Worm (Caenorhabditis elegans) whole organism, L4 larva: ENCODE data around the gene txt-13.
A peak's percentile ranks its signal among the peaks of the same experiment; 100 is the strongest.

Experiments
- F44E2.7 ChIP-seq: fragments of 200-800 bp; sonication (Bioruptor generic); IDR thresholded peaks from 2 replicates; pipeline ENCODE4 v2.1.2; 2022; ENCODE audit warnings: missing genetic modification characterization, missing compliant biosample characterization
- F49E8.2 ChIP-seq: sonication (generic microtip); optimal IDR thresholded peaks from 2 replicates; lab custom pipeline; 2016; ENCODE audit warnings: missing compliant biosample characterization, mild to moderate bottlenecking, missing genetic modification characterization, borderline replicate concordance
- R02D3.7 ChIP-seq: fragments of 150-350 bp; sonication (generic microtip); optimal IDR thresholded peaks from 3 replicates; lab custom pipeline; 2014; ENCODE audit warnings: missing biosample characterization, missing genetic modification characterization
- T20F7.1 ChIP-seq: fragments of 200-800 bp; sonication (Bioruptor generic); optimal IDR thresholded peaks from 2 replicates; lab custom pipeline; 2018; ENCODE audit warnings: mild to moderate bottlenecking, missing genetic modification characterization, missing compliant biosample characterization
- Y105C5A.15 ChIP-seq: fragments of 200-800 bp; sonication (Bioruptor generic); IDR thresholded peaks from 2 replicates; pipeline ENCODE4 v1.3.6; 2022; ENCODE audit warnings: missing genetic modification characterization, missing compliant biosample characterization
- Y75B8A.6 ChIP-seq: fragments of 200-800 bp; sonication (Bioruptor generic); IDR thresholded peaks from 2 replicates; pipeline ENCODE4 v1.3.6; 2022; ENCODE audit warnings: missing genetic modification reagents, missing genetic modification characterization, missing compliant biosample characterization
- ZK337.2 ChIP-seq: fragments of 200-800 bp; sonication (Bioruptor generic); IDR thresholded peaks from 2 replicates; pipeline ENCODE4 v1.3.6; 2022; ENCODE audit warnings: missing genetic modification reagents, missing genetic modification characterization, missing compliant biosample characterization
- ZK546.5 ChIP-seq, 2 experiments: sonication (generic microtip); optimal IDR thresholded peaks; 2 replicates each; lab custom pipeline; 2017; ENCODE audit warnings: missing biosample characterization in 2 of 2, missing genetic modification characterization in 2 of 2
- aha-1 ChIP-seq: fragments of 150-350 bp; peaks from one replicate; lab custom pipeline; 2014; ENCODE audit warnings: missing biosample characterization, missing genetic modification characterization
- aly-2 ChIP-seq: sonication (generic microtip); optimal IDR thresholded peaks from 2 replicates; lab custom pipeline; 2018; ENCODE audit warnings: missing biosample characterization, missing genetic modification characterization
- attf-4 ChIP-seq: sonication (generic microtip); optimal IDR thresholded peaks from 3 replicates; lab custom pipeline; 2017; ENCODE audit warnings: missing biosample characterization, missing genetic modification characterization
- ceh-20 ChIP-seq: fragments of 200-800 bp; sonication (Bioruptor generic); IDR thresholded peaks from 2 replicates; pipeline ENCODE4 v1.3.6; 2022; ENCODE audit warnings: missing genetic modification reagents, missing genetic modification characterization, missing compliant biosample characterization
- ceh-32 ChIP-seq: sonication (generic microtip); optimal IDR thresholded peaks from 2 replicates; lab custom pipeline; 2016; ENCODE audit warnings: mild to moderate bottlenecking, missing genetic modification characterization, missing compliant biosample characterization; ENCODE audit not compliant: poor library complexity
- ceh-62 ChIP-seq: sonication (generic microtip); optimal IDR thresholded peaks from 2 replicates; lab custom pipeline; 2017; ENCODE audit warnings: missing biosample characterization, missing genetic modification characterization
- ces-1 ChIP-seq: fragments of 150-350 bp; sonication (generic microtip); optimal IDR thresholded peaks from 4 replicates; lab custom pipeline; 2014; ENCODE audit warnings: missing biosample characterization, missing genetic modification reagents, missing genetic modification characterization
- cey-2 ChIP-seq: sonication (generic microtip); optimal IDR thresholded peaks from 3 replicates; lab custom pipeline; 2017; ENCODE audit warnings: missing genetic modification characterization, mild to moderate bottlenecking, missing compliant biosample characterization, antibody characterized with exemption, borderline replicate concordance; ENCODE audit not compliant: insufficient read depth
- daf-12 ChIP-seq: fragments of 150-350 bp; optimal IDR thresholded peaks from 2 replicates; lab custom pipeline; 2014; ENCODE audit warnings: missing biosample characterization, missing genetic modification reagents, missing genetic modification characterization
- daf-16 ChIP-seq, 3 experiments: sonication (generic microtip); optimal IDR thresholded peaks; 2 replicates each; lab custom pipeline; 2016 to 2017; ENCODE audit warnings: missing genetic modification characterization in 3 of 3, missing genetic modification reagents in 3 of 3, mild to moderate bottlenecking in 2 of 3, missing compliant biosample characterization in 2 of 3, missing biosample characterization in 1 of 3, moderate library complexity in 1 of 3
- daf-19 ChIP-seq: fragments of 200-800 bp; sonication (Bioruptor generic); conservative IDR thresholded peaks from 2 replicates; pipeline ENCODE4 v1.3.6; 2022; ENCODE audit warnings: missing genetic modification characterization, missing compliant biosample characterization
- dmd-8 ChIP-seq: fragments of 200-800 bp; sonication (Bioruptor generic); IDR thresholded peaks from 2 replicates; pipeline ENCODE4 v1.3.6; 2022; ENCODE audit warnings: missing genetic modification characterization, missing compliant biosample characterization
- dmd-9 ChIP-seq: fragments of 200-800 bp; sonication (Bioruptor generic); IDR thresholded peaks from 2 replicates; pipeline ENCODE4 v1.3.6; 2022; ENCODE audit warnings: missing genetic modification reagents, missing genetic modification characterization, missing compliant biosample characterization
- duxl-1 ChIP-seq: sonication (generic microtip); optimal IDR thresholded peaks from 2 replicates; lab custom pipeline; 2016; ENCODE audit warnings: mild to moderate bottlenecking, missing genetic modification characterization, moderate library complexity, missing compliant biosample characterization; ENCODE audit not compliant: poor library complexity
- egl-27 ChIP-seq: sonication (generic microtip); optimal IDR thresholded peaks from 3 replicates; lab custom pipeline; 2017; ENCODE audit warnings: missing biosample characterization, missing genetic modification reagents, missing genetic modification characterization
- fos-1 ChIP-seq: fragments of 150-350 bp; optimal IDR thresholded peaks from 2 replicates; lab custom pipeline; 2014; ENCODE audit warnings: missing biosample characterization, missing genetic modification characterization
- hlh-11 ChIP-seq: fragments of 200-800 bp; sonication (Bioruptor generic); optimal IDR thresholded peaks from 2 replicates; lab custom pipeline; 2018; ENCODE audit warnings: mild to moderate bottlenecking, missing genetic modification characterization, missing compliant biosample characterization
- hlh-30 ChIP-seq: sonication (generic microtip); optimal IDR thresholded peaks from 2 replicates; lab custom pipeline; 2017; ENCODE audit warnings: antibody characterized with exemption, mild to moderate bottlenecking, missing genetic modification characterization, missing compliant biosample characterization; ENCODE audit not compliant: insufficient read depth
- hmg-1.1 ChIP-seq: fragments of 200-800 bp; sonication (Bioruptor generic); IDR thresholded peaks from 2 replicates; pipeline ENCODE4 v1.3.6; 2022; ENCODE audit warnings: missing genetic modification reagents, missing genetic modification characterization, missing compliant biosample characterization
- jun-1 ChIP-seq: fragments of 150-350 bp; optimal IDR thresholded peaks from 2 replicates; lab custom pipeline; 2014; ENCODE audit warnings: missing biosample characterization, missing genetic modification reagents, missing genetic modification characterization
- lim-7 ChIP-seq: fragments of 200-800 bp; sonication (Bioruptor generic); IDR thresholded peaks from 2 replicates; pipeline ENCODE4 v1.3.6; 2022; ENCODE audit warnings: missing genetic modification characterization, missing compliant biosample characterization
- lin-1 ChIP-seq: fragments of 200-800 bp; sonication (Bioruptor generic); IDR thresholded peaks from 2 replicates; pipeline ENCODE4 v1.3.6; 2022; ENCODE audit warnings: missing genetic modification reagents, missing genetic modification characterization, missing compliant biosample characterization
- lin-13 ChIP-seq: fragments of 150-350 bp; optimal IDR thresholded peaks from 2 replicates; lab custom pipeline; 2014; ENCODE audit warnings: missing biosample characterization, missing genetic modification reagents, missing genetic modification characterization
- lin-15B ChIP-seq: fragments of 150-350 bp; sonication (generic microtip); optimal IDR thresholded peaks from 3 replicates; lab custom pipeline; 2014; ENCODE audit warnings: missing biosample characterization, missing genetic modification characterization
- lin-38 ChIP-seq: fragments of 200-800 bp; sonication (Bioruptor generic); IDR thresholded peaks from 2 replicates; pipeline ENCODE4 v1.3.6; 2022; ENCODE audit warnings: missing genetic modification reagents, missing genetic modification characterization, missing compliant biosample characterization
- mep-1 ChIP-seq: fragments of 150-350 bp; sonication (generic microtip); optimal IDR thresholded peaks from 3 replicates; lab custom pipeline; 2014; ENCODE audit warnings: missing biosample characterization, missing genetic modification characterization
- nhr-102 ChIP-seq: sonication (generic microtip); optimal IDR thresholded peaks from 2 replicates; lab custom pipeline; 2016; ENCODE audit warnings: mild to moderate bottlenecking, missing genetic modification characterization, moderate library complexity, missing compliant biosample characterization
- nhr-237 ChIP-seq: sonication (generic microtip); optimal IDR thresholded peaks from 2 replicates; lab custom pipeline; 2017; ENCODE audit warnings: missing biosample characterization, missing genetic modification characterization
- nhr-28 ChIP-seq: fragments of 150-350 bp; optimal IDR thresholded peaks from 2 replicates; lab custom pipeline; 2014; ENCODE audit warnings: missing biosample characterization, missing genetic modification characterization
- nhr-41 ChIP-seq: fragments of 200-800 bp; sonication (Bioruptor generic); IDR thresholded peaks from 2 replicates; pipeline ENCODE4 v1.3.6; 2022; ENCODE audit warnings: missing genetic modification reagents, missing genetic modification characterization, missing compliant biosample characterization
- nhr-77 ChIP-seq: fragments of 150-350 bp; optimal IDR thresholded peaks from 2 replicates; lab custom pipeline; 2014; ENCODE audit warnings: missing biosample characterization, missing genetic modification characterization
- php-3 ChIP-seq: fragments of 200-800 bp; sonication (Bioruptor generic); IDR thresholded peaks from 2 replicates; pipeline ENCODE4 v1.3.6; 2022; ENCODE audit warnings: missing genetic modification reagents, missing genetic modification characterization, missing compliant biosample characterization
- pqm-1 ChIP-seq: sonication (generic microtip); optimal IDR thresholded peaks from 2 replicates; lab custom pipeline; 2017; ENCODE audit warnings: missing biosample characterization, missing genetic modification characterization
- sdz-12 ChIP-seq: fragments of 200-800 bp; sonication (Bioruptor generic); optimal IDR thresholded peaks from 2 replicates; lab custom pipeline; 2018; ENCODE audit warnings: mild to moderate bottlenecking, missing genetic modification characterization, missing compliant biosample characterization
- skn-1 ChIP-seq: fragments of 150-350 bp; optimal IDR thresholded peaks from 2 replicates; lab custom pipeline; 2014; ENCODE audit warnings: missing biosample characterization, missing genetic modification characterization
- spr-1 ChIP-seq: sonication (generic microtip); optimal IDR thresholded peaks from 2 replicates; lab custom pipeline; 2016; ENCODE audit warnings: mild to moderate bottlenecking, missing genetic modification characterization, missing compliant biosample characterization
- spr-3 ChIP-seq: fragments of 200-800 bp; sonication (Bioruptor generic); optimal IDR thresholded peaks from 2 replicates; lab custom pipeline; 2018; ENCODE audit warnings: mild to moderate bottlenecking, missing genetic modification characterization, missing compliant biosample characterization
- tag-97 ChIP-seq: fragments of 200-800 bp; sonication (Bioruptor generic); IDR thresholded peaks from 2 replicates; pipeline ENCODE4 v1.3.6; 2022; ENCODE audit warnings: missing genetic modification characterization, missing compliant biosample characterization
- unc-62 ChIP-seq, 3 experiments: fragments of 150-350 bp in 1 of 3; sonication (generic microtip); optimal IDR thresholded peaks in 2 of 3; peaks in 1 of 3; 1 replicate in 1 of 3; 2 replicates in 2 of 3; lab custom pipeline; 2014 to 2017; ENCODE audit warnings: missing biosample characterization in 3 of 3, missing genetic modification characterization in 3 of 3, missing genetic modification reagents in 3 of 3, missing genotype in 1 of 3
- vab-7 ChIP-seq: fragments of 200-800 bp; sonication (Bioruptor generic); IDR thresholded peaks from 2 replicates; pipeline ENCODE4 v1.3.6; 2022; ENCODE audit warnings: missing genetic modification reagents, missing genetic modification characterization, missing compliant biosample characterization
- zfp-2 ChIP-seq: sonication (generic microtip); optimal IDR thresholded peaks from 2 replicates; lab custom pipeline; 2016; ENCODE audit warnings: mild to moderate bottlenecking, missing genetic modification characterization, missing compliant biosample characterization
- zip-11 ChIP-seq: fragments of 200-800 bp; sonication (Bioruptor generic); IDR thresholded peaks from 2 replicates; pipeline ENCODE4 v1.3.6; 2022; ENCODE audit warnings: missing genetic modification characterization, missing compliant biosample characterization
- zip-2 ChIP-seq: fragments of 150-350 bp; optimal IDR thresholded peaks from 2 replicates; lab custom pipeline; 2014; ENCODE audit warnings: missing biosample characterization, missing genetic modification characterization

Gene txt-13

ce11 chrII:10557206-10557574, 13.2 kb upstream of the txt-13 start (continued):
- TF ChIP-seq cey-2 (tag; lab: Kevin White, UChicago) (peak; percentile 38), lin-15B (tag; lab: Kevin White, UChicago) (no peak), daf-16 (GFP tag; optimal IDR thresholded peaks at IDR 0.05; lab: Kevin White, UChicago) (no peak), daf-16 (tag; optimal IDR thresholded peaks at IDR 0.05; lab: Kevin White, UChicago) (peak; percentile 95), Y105C5A.15 (GFP tag; lab: Robert Waterston, UW) (no peak), skn-1 (tag; lab: Kevin White, UChicago) (no peak), ces-1 (GFP tag; lab: Kevin White, UChicago) (no peak), vab-7 (no peak), lin-38 (no peak), nhr-237 (tag; lab: Kevin White, UChicago) (no peak), nhr-41 (GFP tag; lab: Robert Waterston, UW) (no peak), ceh-32 (tag; lab: Kevin White, UChicago) (no peak), nhr-102 (no peak), Y75B8A.6 (GFP tag; lab: Robert Waterston, UW) (no peak), ceh-20 (GFP tag; lab: Robert Waterston, UW) (no peak), duxl-1 (tag; lab: Kevin White, UChicago) (no peak), aly-2 (tag; lab: Kevin White, UChicago) (no peak), lim-7 (GFP tag; lab: Robert Waterston, UW) (no peak), attf-4 (no peak), sdz-12 (GFP tag; lab: Kevin White, UChicago) (no peak), egl-27 (tag; lab: Kevin White, UChicago) (no peak), zfp-2 (no peak), fos-1 (no peak), daf-19 (GFP tag; lab: Robert Waterston, UW) (no peak), dmd-8 (GFP tag; lab: Robert Waterston, UW) (no peak), ZK337.2 (GFP tag; lab: Robert Waterston, UW) (no peak), hlh-11 (peak; percentile 53), aha-1 (tag; lab: Kevin White, UChicago) (no peak), dmd-9 (GFP tag; lab: Robert Waterston, UW) (no peak), zip-2 (no peak), jun-1 (tag; lab: Kevin White, UChicago) (no peak), zip-11 (no peak), spr-1 (tag; lab: Kevin White, UChicago) (no peak), tag-97 (no peak), mep-1 (tag; lab: Kevin White, UChicago) (peak; percentile 66), ceh-62 (no peak), T20F7.1 (peak; percentile 40), F44E2.7 (GFP tag; lab: Robert Waterston, UW) (no peak), nhr-28 (tag; lab: Kevin White, UChicago) (peak; percentile 87), ZK546.5 (tag; optimal IDR thresholded peaks at IDR 0.05; lab: Kevin White, UChicago) (no peak), spr-3 (no peak), R02D3.7 (tag; lab: Kevin White, UChicago) (no peak), lin-1 (GFP tag; lab: Robert Waterston, UW) (no peak), pqm-1 (tag; lab: Kevin White, UChicago) (peak; percentile 26), daf-12 (tag; lab: Kevin White, UChicago) (no peak), php-3 (GFP tag; lab: Robert Waterston, UW) (no peak), unc-62 (GFP tag; optimal IDR thresholded peaks at IDR 0.05 in 1 of 2; lab: Kevin White, UChicago) (peak in 1 of 2 experiments; percentile 70), unc-62 (tag; optimal IDR thresholded peaks at IDR 0.05; lab: Kevin White, UChicago) (no peak), hmg-1.1 (GFP tag; lab: Robert Waterston, UW) (no peak), F49E8.2 (tag; lab: Kevin White, UChicago) (no peak), nhr-77 (peak; percentile 25), hlh-30 (tag; lab: Kevin White, UChicago) (peak; percentile 94), lin-13 (GFP tag; lab: Kevin White, UChicago) (no peak)
